Fruit fly (Drosophila melanogaster): ENCODE measurements around the gene NTPase.
A peak's percentile ranks its signal among the peaks of the same experiment; 100 is the strongest.

Gene NTPase

DNA sequence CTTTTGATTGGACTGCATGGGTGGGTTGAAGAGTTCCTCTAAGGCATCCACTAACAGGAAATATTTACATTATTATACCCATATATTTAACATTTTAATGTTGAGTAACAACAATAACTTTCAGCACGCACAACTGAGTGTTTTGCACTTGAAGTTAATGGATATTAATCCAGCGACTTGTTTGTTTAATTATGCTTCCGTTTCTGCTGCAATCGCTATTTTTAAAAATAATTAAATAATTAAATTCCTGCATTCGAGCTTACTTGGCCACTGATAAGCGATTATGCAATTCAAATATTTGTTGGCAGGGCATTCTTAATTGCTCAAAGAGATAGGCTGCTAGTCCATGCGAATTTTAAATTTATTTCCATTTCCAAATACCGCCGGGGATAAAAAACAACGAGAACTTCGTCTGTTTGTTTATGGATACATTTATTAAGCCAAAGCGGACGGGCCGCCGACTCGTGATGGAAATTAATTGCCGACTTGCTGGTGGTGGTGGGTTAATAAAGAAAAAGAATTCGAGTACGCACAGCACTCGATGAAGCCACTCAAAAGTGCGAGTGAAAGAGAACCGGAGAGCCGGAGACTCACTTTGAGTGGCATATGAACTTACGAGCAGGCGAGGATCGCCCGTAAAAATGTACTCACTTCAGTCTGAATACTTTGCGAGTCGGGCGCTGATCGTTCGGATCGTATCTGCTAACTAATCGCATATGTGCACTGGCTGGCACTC, 23.6 kb downstream of the NTPase start:
- TF ChIP-seq OdsH (GFP tag; optimal IDR thresholded peaks at IDR 0.05) (no peak), sv (GFP tag; optimal IDR thresholded peaks at IDR 0.05) (no peak), jim (GFP tag; optimal IDR thresholded peaks at IDR 0.05) (no peak), Dfd (GFP tag; optimal IDR thresholded peaks at IDR 0.05) (no peak), ey (GFP tag; optimal IDR thresholded peaks at IDR 0.05) (no peak), rgr (GFP tag; optimal IDR thresholded peaks at IDR 0.05) (peak; percentile 8), foxo (GFP tag; optimal IDR thresholded peaks at IDR 0.05) (peak in 1 of 2 experiments; percentile 2), woc (GFP tag; optimal IDR thresholded peaks at IDR 0.05) (no peak), CG9705 (GFP tag; optimal IDR thresholded peaks at IDR 0.05) (no peak), br (GFP tag; optimal IDR thresholded peaks at IDR 0.05) (no peak), dl (GFP tag; optimal IDR thresholded peaks at IDR 0.05; ENCODE audit: insufficient read depth in 1 of 2, partially characterized antibody in 2 of 2) (peak; percentile 47 to 53), h (GFP tag; optimal IDR thresholded peaks at IDR 0.05) (peak; percentile 1), Mio (GFP tag; optimal IDR thresholded peaks at IDR 0.05) (no peak), CrebA (GFP tag; optimal IDR thresholded peaks at IDR 0.05; ENCODE audit: borderline replicate concordance) (no peak), Vsx2 (GFP tag; optimal IDR thresholded peaks at IDR 0.05; ENCODE audit: partially characterized antibody) (no peak), fru (GFP tag; optimal IDR thresholded peaks at IDR 0.05) (peak; percentile 25), CG32264 (GFP tag; optimal IDR thresholded peaks at IDR 0.05) (no peak), Dif (GFP tag; optimal IDR thresholded peaks at IDR 0.05; ENCODE audit: partially characterized antibody) (peak; percentile 76), dsf (GFP tag; optimal IDR thresholded peaks at IDR 0.05; ENCODE audit: borderline replicate concordance) (no peak), GATAd (GFP tag; optimal IDR thresholded peaks at IDR 0.05) (no peak), Rel (GFP tag; optimal IDR thresholded peaks at IDR 0.05) (no peak), Rel (tag; optimal IDR thresholded peaks at IDR 0.05) (no peak), dmrt93B (GFP tag; optimal IDR thresholded peaks at IDR 0.05) (no peak), Jra (GFP tag; optimal IDR thresholded peaks at IDR 0.05) (no peak)

DNA sequence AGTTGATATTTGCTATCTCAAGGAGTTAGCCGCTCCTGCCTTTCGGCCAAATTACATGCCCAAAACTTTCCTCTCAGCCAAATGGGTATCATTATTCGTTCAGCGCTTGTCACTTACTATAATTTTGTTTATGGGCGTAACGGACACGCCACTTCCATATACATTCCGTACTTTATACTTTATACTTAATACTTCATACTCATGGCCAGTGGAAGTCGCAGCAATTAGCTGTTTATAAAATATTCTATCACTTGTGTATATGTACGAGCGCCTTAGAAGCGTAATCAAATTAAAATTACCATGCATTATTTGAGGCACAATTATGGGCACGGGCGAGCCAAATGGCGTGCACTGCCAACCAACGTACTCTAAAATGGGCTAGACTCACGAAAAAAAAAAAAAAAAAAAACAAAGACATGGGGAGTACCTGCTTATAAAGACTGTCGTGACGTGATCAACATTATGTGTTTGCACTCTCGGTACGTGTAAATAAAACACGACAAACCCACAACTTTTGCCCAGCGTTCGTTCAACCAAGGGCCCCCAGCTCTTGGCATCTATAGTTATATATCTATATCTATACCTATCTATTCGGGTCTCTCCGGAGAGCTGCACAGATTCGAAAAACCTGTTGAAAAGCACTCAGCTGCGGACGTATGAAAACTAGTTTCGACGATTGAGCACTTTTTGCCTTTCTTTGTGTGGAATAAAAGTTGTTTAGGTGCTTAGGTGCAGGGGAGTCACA, 24.3 kb downstream of the NTPase start:
- TF ChIP-seq Hr83 (GFP tag; optimal IDR thresholded peaks at IDR 0.05; ENCODE audit: poor library complexity, severe bottlenecking), result peak; percentile 32
- TF ChIP-seq N (GFP tag; optimal IDR thresholded peaks at IDR 0.05), result no peak

dm6 chr2L:2857862-2858734, 27.6 kb downstream of the NTPase start:
- TF ChIP-seq lola (GFP tag; optimal IDR thresholded peaks at IDR 0.05) (no peak), HLH106 (tag; optimal IDR thresholded peaks at IDR 0.05) (peak; percentile 18), Rel (GFP tag; optimal IDR thresholded peaks at IDR 0.05) (no peak), Rel (tag; optimal IDR thresholded peaks at IDR 0.05) (peak; percentile 17), h (GFP tag; optimal IDR thresholded peaks at IDR 0.05) (peak; percentile 39), Dfd (GFP tag; optimal IDR thresholded peaks at IDR 0.05) (peak; percentile 15), CrebA (GFP tag; optimal IDR thresholded peaks at IDR 0.05; ENCODE audit: borderline replicate concordance) (peak; percentile 51), Sp1 (GFP tag; optimal IDR thresholded peaks at IDR 0.05) (peak; percentile 2), fru (GFP tag; optimal IDR thresholded peaks at IDR 0.05) (peak; percentile 3), psq (GFP tag; optimal IDR thresholded peaks at IDR 0.05) (no peak), dl (GFP tag; optimal IDR thresholded peaks at IDR 0.05; ENCODE audit: insufficient read depth in 1 of 2, partially characterized antibody in 2 of 2) (peak in 1 of 2 experiments; percentile 2), usp (GFP tag; optimal IDR thresholded peaks at IDR 0.05) (no peak), Jra (GFP tag; optimal IDR thresholded peaks at IDR 0.05) (peak; percentile 43), ey (GFP tag; optimal IDR thresholded peaks at IDR 0.05) (peak; percentile 41), foxo (GFP tag; optimal IDR thresholded peaks at IDR 0.05) (peak in 1 of 2 experiments; percentile 41), rgr (GFP tag; optimal IDR thresholded peaks at IDR 0.05) (peak; percentile 22), Hnf4 (GFP tag; optimal IDR thresholded peaks at IDR 0.05) (peak; percentile 17), Hr83 (GFP tag; optimal IDR thresholded peaks at IDR 0.05; ENCODE audit: poor library complexity, severe bottlenecking) (peak; percentile 32), tai (GFP tag; optimal IDR thresholded peaks at IDR 0.05) (peak; percentile 45), Dif (GFP tag; optimal IDR thresholded peaks at IDR 0.05; ENCODE audit: partially characterized antibody) (no peak), sage (GFP tag; optimal IDR thresholded peaks at IDR 0.05) (no peak), br (GFP tag; optimal IDR thresholded peaks at IDR 0.05) (peak; percentile 33), woc (GFP tag; optimal IDR thresholded peaks at IDR 0.05) (peak; percentile 47), brk (GFP tag; optimal IDR thresholded peaks at IDR 0.05) (no peak), dsf (GFP tag; optimal IDR thresholded peaks at IDR 0.05; ENCODE audit: borderline replicate concordance) (no peak), CG32264 (GFP tag; optimal IDR thresholded peaks at IDR 0.05) (peak; percentile 23), OdsH (GFP tag; optimal IDR thresholded peaks at IDR 0.05) (peak; percentile 24)
